Worm (Caenorhabditis elegans) whole organism, L4/young adult: ENCODE measurements around the gene sucg-1.

Experiments used
- W03F9.2 ChIP-seq: fragments of 150-350 bp; optimal IDR thresholded peaks from 2 replicates; lab custom pipeline; 2014; ENCODE audit warnings: missing biosample characterization, missing genetic modification characterization
- dao-5 ChIP-seq: sonication (generic microtip); optimal IDR thresholded peaks from 2 replicates; lab custom pipeline; 2016; ENCODE audit warnings: missing genotype, missing genetic modification characterization, moderate library complexity, missing compliant biosample characterization
- him-1 ChIP-seq: sonication (generic microtip); optimal IDR thresholded peaks from 2 replicates; lab custom pipeline; 2016; ENCODE audit warnings: missing genotype, missing genetic modification reagents, missing genetic modification characterization, missing compliant biosample characterization

ce11 chrIV:7770162-7770561, 41.4 kb downstream of the sucg-1 start, which contains the start of gene rdl-1:
- TF ChIP-seq him-1 (tag; lab: Kevin White, UChicago) (no peak), W03F9.2 (no peak), dao-5 (no peak)
